Worm (Caenorhabditis elegans) whole organism, L3 larva: ENCODE measurements around the gene srg-48.

ENCODE experiments used
- R02D3.7 ChIP-seq: fragments of 150-350 bp; optimal IDR thresholded peaks from 2 replicates; lab custom pipeline; 2014; ENCODE audit warnings: missing biosample characterization, missing genetic modification characterization
- egl-27 ChIP-seq: sonication (generic microtip); optimal IDR thresholded peaks from 4 replicates; lab custom pipeline; 2017; ENCODE audit warnings: missing biosample characterization, missing genetic modification reagents, missing genetic modification characterization
- lin-15B ChIP-seq: fragments of 150-350 bp; optimal IDR thresholded peaks from 2 replicates; lab custom pipeline; 2014; ENCODE audit warnings: missing biosample characterization, missing genetic modification characterization
- mdl-1 ChIP-seq: fragments of 150-350 bp; optimal IDR thresholded peaks from 2 replicates; lab custom pipeline; 2014; ENCODE audit warnings: missing biosample characterization, missing genetic modification characterization
- pqm-1 ChIP-seq: fragments of 150-350 bp; optimal IDR thresholded peaks from 2 replicates; lab custom pipeline; 2017; ENCODE audit warnings: missing biosample characterization, missing genetic modification characterization, inconsistent platforms

DNA sequence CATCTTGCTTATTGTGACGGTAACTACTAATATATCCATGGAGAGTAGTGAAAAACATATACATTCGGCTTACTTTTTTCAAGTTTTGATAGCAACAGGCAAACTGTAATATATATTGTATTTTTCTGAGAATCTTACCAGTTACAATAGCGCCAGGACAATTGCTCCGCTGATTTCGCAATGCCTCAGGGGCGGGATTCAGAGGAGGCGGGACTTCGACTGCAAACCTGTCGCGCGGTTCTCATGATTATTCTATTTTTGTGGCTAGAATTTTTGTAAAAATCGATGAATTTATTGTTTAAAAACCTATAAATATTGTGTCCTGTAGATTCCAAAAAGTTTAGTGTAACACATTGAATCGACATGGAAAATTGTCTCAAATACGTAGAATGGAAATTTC is 41.2 kb upstream of the srg-48 start:
- TF ChIP-seq lin-15B (tag; lab: Kevin White, UChicago) (no peak), R02D3.7 (tag; lab: Kevin White, UChicago) (no peak), mdl-1 (tag; lab: Kevin White, UChicago) (no peak), egl-27 (tag; lab: Kevin White, UChicago) (no peak), pqm-1 (no peak)
